Fruit fly (Drosophila melanogaster): Measurements from ENCODE around the gene Ilp7.
A peak's percentile ranks its signal among the peaks of the same experiment; 100 is the strongest.

DNA sequence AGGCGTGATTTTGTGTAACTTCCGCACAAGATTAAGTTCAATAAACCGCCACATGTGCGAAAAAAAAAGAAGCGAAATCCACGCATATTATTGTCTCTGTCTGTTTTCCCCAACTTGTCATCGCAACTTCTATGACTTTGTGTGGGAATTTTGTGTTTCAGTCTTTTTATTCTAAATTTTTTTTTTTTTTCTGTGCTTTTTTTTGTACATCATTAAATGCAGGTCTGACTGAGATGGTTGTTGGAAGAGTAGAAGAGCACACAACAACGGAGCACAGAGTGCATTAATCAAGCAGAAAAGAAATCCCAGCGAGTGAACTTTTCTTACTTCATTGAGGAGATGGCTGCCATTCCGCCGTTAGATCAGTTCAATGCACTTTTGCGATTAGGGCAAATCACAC lies 48.2 kb downstream of the Ilp7 start:
- no peak for TF ChIP-seq gl (tag; optimal IDR thresholded peaks at IDR 0.05)
- TF ChIP-seq CG4496 (GFP tag; IDR thresholded peaks at IDR 0.05): peak; percentile 58; the same call in 1 of the 3 replicates
- no peak for TF ChIP-seq Snoo (tag; optimal IDR thresholded peaks at IDR 0.05)
- no peak for TF ChIP-seq CG12605 (GFP tag; IDR thresholded peaks at IDR 0.05)
- TF ChIP-seq fd96Ca (GFP tag; IDR thresholded peaks at IDR 0.05): no peak
- peak; percentile 35 for TF ChIP-seq CG14655 (GFP tag; optimal IDR thresholded peaks at IDR 0.05)
- peak; percentile 10 for TF ChIP-seq EcR (GFP tag; optimal IDR thresholded peaks at IDR 0.05)
- no peak for TF ChIP-seq CG17806 (tag; optimal IDR thresholded peaks at IDR 0.05)
- TF ChIP-seq Ets98B (GFP tag; IDR thresholded peaks at IDR 0.05): peak; percentile 19; the same call in 1 of the 2 replicates

Data from whole organism, pupa.